Worm (Caenorhabditis elegans) whole organism, young adult: Measurements from ENCODE around the gene rpc-1.

Experiments
- B0336.3 ChIP-seq: fragments of 200-800 bp; sonication (Bioruptor generic); IDR thresholded peaks from 2 replicates; pipeline ENCODE4 v1.3.6; 2022; ENCODE audit warnings: missing genetic modification characterization, missing compliant biosample characterization
- F22D6.2 ChIP-seq: sonication (generic microtip); optimal IDR thresholded peaks from 2 replicates; lab custom pipeline; 2016; ENCODE audit warnings: mild to moderate bottlenecking, missing genetic modification characterization, missing compliant biosample characterization
- F23B12.7 ChIP-seq: sonication (generic microtip); optimal IDR thresholded peaks from 2 replicates; lab custom pipeline; 2017; ENCODE audit warnings: missing genetic modification characterization, mild to moderate bottlenecking, missing compliant biosample characterization, antibody characterized with exemption, moderate library complexity; ENCODE audit not compliant: insufficient read depth
- F37B4.10 ChIP-seq: fragments of 200-800 bp; sonication (Bioruptor generic); IDR thresholded peaks from 2 replicates; pipeline ENCODE4 v1.3.6; 2022; ENCODE audit warnings: missing genetic modification characterization, missing compliant biosample characterization
- F39B2.1 ChIP-seq: fragments of 200-800 bp; sonication (Bioruptor generic); IDR thresholded peaks from 2 replicates; pipeline ENCODE4 v1.3.6; 2022; ENCODE audit warnings: missing genetic modification reagents, missing genetic modification characterization, missing compliant biosample characterization
- F55B11.4 ChIP-seq: sonication (generic microtip); optimal IDR thresholded peaks from 2 replicates; lab custom pipeline; 2016; ENCODE audit warnings: missing compliant biosample characterization, missing genetic modification characterization, borderline replicate concordance; ENCODE audit not compliant: insufficient read depth
- F57A8.1 ChIP-seq: fragments of 200-800 bp; sonication (Bioruptor generic); optimal IDR thresholded peaks from 2 replicates; lab custom pipeline; 2018; ENCODE audit warnings: mild to moderate bottlenecking, missing genetic modification characterization, moderate library complexity, missing compliant biosample characterization
- Y53F4B.3 ChIP-seq: fragments of 200-800 bp; sonication (Bioruptor generic); IDR thresholded peaks from 2 replicates; pipeline ENCODE4 v1.3.6; 2022; ENCODE audit warnings: missing genetic modification reagents, missing genetic modification characterization, missing compliant biosample characterization
- Y56A3A.18 ChIP-seq: fragments of 200-800 bp; sonication (Bioruptor generic); IDR thresholded peaks from 2 replicates; pipeline ENCODE4 v1.3.6; 2022; ENCODE audit warnings: missing genetic modification reagents, missing genetic modification characterization, missing compliant biosample characterization
- akir-1 ChIP-seq: fragments of 200-800 bp; sonication (Bioruptor generic); optimal IDR thresholded peaks from 2 replicates; lab custom pipeline; 2018; ENCODE audit warnings: mild to moderate bottlenecking, missing genetic modification characterization, moderate library complexity, missing compliant biosample characterization
- aptf-2 ChIP-seq: fragments of 200-800 bp; sonication (Bioruptor generic); conservative IDR thresholded peaks from 2 replicates; pipeline ENCODE4 v1.3.6; 2022; ENCODE audit warnings: missing genetic modification reagents, missing genetic modification characterization, missing compliant biosample characterization
- attf-5 ChIP-seq: fragments of 200-800 bp; sonication (Bioruptor generic); optimal IDR thresholded peaks from 2 replicates; lab custom pipeline; 2018; ENCODE audit warnings: mild to moderate bottlenecking, missing genetic modification characterization, missing compliant biosample characterization
- ceh-27 ChIP-seq: fragments of 200-800 bp; sonication (Bioruptor generic); optimal IDR thresholded peaks from 2 replicates; lab custom pipeline; 2018; ENCODE audit warnings: mild to moderate bottlenecking, missing genetic modification characterization, moderate library complexity, missing compliant biosample characterization
- ceh-91 ChIP-seq: fragments of 200-800 bp; sonication (Bioruptor generic); IDR thresholded peaks from 2 replicates; pipeline ENCODE4 v1.3.6; 2022; ENCODE audit warnings: missing genetic modification reagents, missing genetic modification characterization, missing compliant biosample characterization
- dox-1 ChIP-seq: fragments of 200-800 bp; sonication (Bioruptor generic); IDR thresholded peaks from 2 replicates; pipeline ENCODE4 v1.3.6; 2022; ENCODE audit warnings: missing genetic modification reagents, missing genetic modification characterization, missing compliant biosample characterization
- efl-1 ChIP-seq: fragments of 150-350 bp; optimal IDR thresholded peaks from 2 replicates; lab custom pipeline; 2014; ENCODE audit warnings: missing biosample characterization, missing genetic modification reagents, missing genetic modification characterization
- ets-4 ChIP-seq: fragments of 200-800 bp; sonication (Bioruptor generic); optimal IDR thresholded peaks from 2 replicates; lab custom pipeline; 2018; ENCODE audit warnings: mild to moderate bottlenecking, missing genetic modification characterization, missing compliant biosample characterization
- fkh-3 ChIP-seq: sonication (generic microtip); optimal IDR thresholded peaks from 2 replicates; lab custom pipeline; 2016; ENCODE audit warnings: mild to moderate bottlenecking, missing genetic modification characterization, missing compliant biosample characterization
- hrde-1 ChIP-seq: sonication (generic microtip); optimal IDR thresholded peaks from 2 replicates; lab custom pipeline; 2016; ENCODE audit warnings: missing genetic modification characterization, mild to moderate bottlenecking, missing compliant biosample characterization, moderate library complexity, missing genotype, missing genetic modification reagents, borderline replicate concordance
- hsf-1 ChIP-seq: fragments of 200-800 bp; sonication (Bioruptor generic); IDR thresholded peaks from 2 replicates; pipeline ENCODE4 v1.3.6; 2022; ENCODE audit warnings: missing genetic modification reagents, missing genetic modification characterization, missing compliant biosample characterization
- lag-1 ChIP-seq: fragments of 200-800 bp; sonication (Bioruptor generic); IDR thresholded peaks from 2 replicates; pipeline ENCODE4 v1.3.6; 2022; ENCODE audit warnings: missing genetic modification reagents, missing genetic modification characterization, missing compliant biosample characterization
- let-607 ChIP-seq, 2 experiments: fragments of 200-800 bp in 1 of 2; sonication (Bioruptor generic) in 1 of 2; sonication (generic microtip) in 1 of 2; optimal IDR thresholded peaks; 2 replicates each; lab custom pipeline; 2016 to 2018; ENCODE audit warnings: mild to moderate bottlenecking in 2 of 2, missing compliant biosample characterization in 2 of 2, missing genetic modification characterization in 2 of 2, moderate library complexity in 2 of 2, missing genotype in 1 of 2
- lin-54 ChIP-seq: fragments of 200-800 bp; sonication (Bioruptor generic); optimal IDR thresholded peaks from 2 replicates; lab custom pipeline; 2018; ENCODE audit warnings: mild to moderate bottlenecking, missing genetic modification characterization, missing compliant biosample characterization
- madf-10 ChIP-seq: sonication (generic microtip); optimal IDR thresholded peaks from 2 replicates; lab custom pipeline; 2016; ENCODE audit warnings: mild to moderate bottlenecking, missing genetic modification characterization, missing compliant biosample characterization
- madf-3 ChIP-seq: fragments of 200-800 bp; sonication (Bioruptor generic); IDR thresholded peaks from 2 replicates; pipeline ENCODE4 v1.3.6; 2022; ENCODE audit warnings: missing genetic modification reagents, missing genetic modification characterization, missing compliant biosample characterization
- mxl-1 ChIP-seq: sonication (generic microtip); optimal IDR thresholded peaks from 2 replicates; lab custom pipeline; 2016; ENCODE audit warnings: missing genetic modification characterization, missing compliant biosample characterization
- nfya-1 ChIP-seq: sonication (generic microtip); optimal IDR thresholded peaks from 2 replicates; lab custom pipeline; 2017; ENCODE audit warnings: antibody characterized with exemption, missing compliant biosample characterization, missing genetic modification characterization, borderline replicate concordance; ENCODE audit not compliant: insufficient read depth
- nhr-120 ChIP-seq: fragments of 200-800 bp; sonication (Bioruptor generic); IDR thresholded peaks from 2 replicates; pipeline ENCODE4 v1.3.6; 2022; ENCODE audit warnings: missing genetic modification characterization, missing compliant biosample characterization
- nhr-80 ChIP-seq: sonication (generic microtip); optimal IDR thresholded peaks from 2 replicates; lab custom pipeline; 2016; ENCODE audit warnings: missing genetic modification characterization, missing compliant biosample characterization
- rcor-1 ChIP-seq: fragments of 200-800 bp; sonication (Bioruptor generic); IDR thresholded peaks from 2 replicates; pipeline ENCODE4 v1.3.6; 2022; ENCODE audit warnings: missing genetic modification reagents, missing genetic modification characterization, missing compliant biosample characterization
- repo-1 ChIP-seq: sonication (generic microtip); optimal IDR thresholded peaks from 2 replicates; lab custom pipeline; 2017; ENCODE audit warnings: mild to moderate bottlenecking, missing genetic modification characterization, missing compliant biosample characterization
- sdz-38 ChIP-seq: sonication (generic microtip); optimal IDR thresholded peaks from 2 replicates; lab custom pipeline; 2016; ENCODE audit warnings: missing genotype, missing genetic modification characterization, missing compliant biosample characterization
- snpc-3.4 ChIP-seq: sonication (generic microtip); optimal IDR thresholded peaks from 2 replicates; lab custom pipeline; 2017; ENCODE audit warnings: missing genetic modification characterization, mild to moderate bottlenecking, missing compliant biosample characterization, antibody characterized with exemption, moderate library complexity, missing genotype, missing genetic modification reagents
- somi-1 ChIP-seq: fragments of 200-800 bp; sonication (Bioruptor generic); optimal IDR thresholded peaks from 2 replicates; lab custom pipeline; 2018; ENCODE audit warnings: mild to moderate bottlenecking, missing genetic modification characterization, missing compliant biosample characterization
- unc-130 ChIP-seq: sonication (generic microtip); optimal IDR thresholded peaks from 2 replicates; lab custom pipeline; 2016; ENCODE audit warnings: missing genetic modification reagents, missing genetic modification characterization, missing compliant biosample characterization
- ztf-18 ChIP-seq: sonication (generic microtip); optimal IDR thresholded peaks from 2 replicates; lab custom pipeline; 2016; ENCODE audit warnings: missing genotype, mild to moderate bottlenecking, missing genetic modification characterization, missing compliant biosample characterization
- ztf-26 ChIP-seq: sonication (generic microtip); optimal IDR thresholded peaks from 2 replicates; lab custom pipeline; 2017; ENCODE audit warnings: missing genetic modification characterization, missing compliant biosample characterization
- ztf-6 ChIP-seq: fragments of 200-800 bp; sonication (Bioruptor generic); IDR thresholded peaks from 2 replicates; pipeline ENCODE4 v1.3.6; 2022; ENCODE audit warnings: missing genetic modification reagents, missing genetic modification characterization, missing compliant biosample characterization

Gene rpc-1

DNA sequence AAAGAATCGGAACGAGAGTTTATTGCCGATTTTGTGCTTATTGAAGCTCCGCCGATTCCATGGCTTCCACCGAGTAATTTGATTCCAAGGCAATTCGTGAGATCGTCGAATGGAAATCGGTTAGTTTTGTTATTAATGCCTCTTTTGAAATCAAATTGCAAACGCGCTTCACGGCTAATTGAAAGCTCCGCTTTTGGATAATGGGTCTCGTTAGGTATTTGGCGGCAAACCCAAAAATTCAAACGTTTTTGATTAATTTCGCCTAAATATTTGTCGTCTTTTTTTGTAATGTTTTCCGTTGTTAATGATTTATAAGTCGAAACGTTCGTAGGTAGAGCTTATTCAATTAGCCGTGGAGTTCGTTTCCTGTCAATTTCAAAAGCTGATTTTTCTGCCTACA lies 6.0 kb downstream of the rpc-1 start:
- TF ChIP-seq hrde-1 (tag; lab: Kevin White, UChicago) (peak; percentile 11), Y53F4B.3 (GFP tag; lab: Robert Waterston, UW) (no peak)

DNA sequence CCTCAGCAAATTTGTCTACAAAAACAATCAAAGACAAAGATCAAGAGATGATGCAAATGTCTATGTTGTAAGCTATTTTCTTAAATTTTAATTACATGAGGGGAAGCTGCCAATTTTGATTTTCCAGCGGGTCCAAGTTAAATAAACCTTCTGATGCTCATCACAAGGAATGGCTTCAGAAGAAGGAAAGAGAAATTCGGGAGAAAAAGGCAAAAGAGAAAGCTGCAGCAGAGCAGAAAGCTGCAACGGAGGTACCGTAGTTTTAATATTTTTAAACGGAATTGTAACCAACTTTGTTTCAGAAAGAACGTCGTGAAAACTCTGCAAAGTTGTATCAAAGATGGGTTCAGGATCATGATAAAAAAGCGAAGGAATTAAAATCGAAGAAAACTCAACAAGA lies 7.4 kb downstream of the rpc-1 start:
- TF ChIP-seq unc-130 (no peak), F39B2.1 (GFP tag; lab: Robert Waterston, UW) (no peak), F55B11.4 (tag; lab: Kevin White, UChicago) (no peak), madf-3 (GFP tag; lab: Robert Waterston, UW) (no peak)

DNA sequence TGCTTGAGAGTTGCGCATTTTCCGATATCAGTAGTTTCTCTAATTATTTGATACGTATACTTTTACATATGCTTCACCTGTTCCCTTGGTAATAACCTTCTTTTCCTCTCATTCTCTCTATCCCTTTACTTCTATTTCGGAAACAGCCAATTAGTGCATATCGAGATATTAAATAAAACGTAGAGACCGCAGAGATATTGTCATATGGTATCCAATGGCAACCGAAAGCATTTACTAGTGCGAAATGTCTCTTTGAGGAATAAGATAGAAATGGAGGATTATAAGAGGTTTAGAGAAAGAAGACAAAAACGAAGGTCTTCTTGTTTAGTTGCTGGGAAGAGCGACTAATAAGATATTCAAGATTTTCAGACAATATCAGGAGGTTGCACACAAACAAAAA lies 9.2 kb downstream of the rpc-1 start, which contains the start of gene maph-9:
maph-9 (plus strand) TSS at position 273 of the 400 bp plus-strand sequence.
- no peak for TF ChIP-seq rcor-1
- TF ChIP-seq dox-1 = no peak
- TF ChIP-seq nfya-1 (tag; lab: Kevin White, UChicago) = no peak
- TF ChIP-seq ztf-26 = no peak
- TF ChIP-seq lin-54 (GFP tag; lab: Kevin White, UChicago) = no peak
- TF ChIP-seq mxl-1 (tag; lab: Kevin White, UChicago) = no peak
- TF ChIP-seq F22D6.2 (tag; lab: Kevin White, UChicago) = no peak
- TF ChIP-seq Y56A3A.18 (GFP tag; lab: Robert Waterston, UW) = no peak
- no peak for TF ChIP-seq ztf-18 (tag; lab: Kevin White, UChicago)
- TF ChIP-seq somi-1 (GFP tag; lab: Kevin White, UChicago) = no peak
- no peak for TF ChIP-seq F23B12.7
- TF ChIP-seq snpc-3.4 (tag; lab: Kevin White, UChicago) = no peak
- no peak for TF ChIP-seq akir-1 (GFP tag; lab: Kevin White, UChicago)
- TF ChIP-seq aptf-2 (GFP tag; lab: Robert Waterston, UW) = no peak
- no peak for TF ChIP-seq ztf-6 (GFP tag; lab: Robert Waterston, UW)
- TF ChIP-seq F57A8.1 = no peak
- TF ChIP-seq nhr-80 (tag; lab: Kevin White, UChicago) = no peak

DNA sequence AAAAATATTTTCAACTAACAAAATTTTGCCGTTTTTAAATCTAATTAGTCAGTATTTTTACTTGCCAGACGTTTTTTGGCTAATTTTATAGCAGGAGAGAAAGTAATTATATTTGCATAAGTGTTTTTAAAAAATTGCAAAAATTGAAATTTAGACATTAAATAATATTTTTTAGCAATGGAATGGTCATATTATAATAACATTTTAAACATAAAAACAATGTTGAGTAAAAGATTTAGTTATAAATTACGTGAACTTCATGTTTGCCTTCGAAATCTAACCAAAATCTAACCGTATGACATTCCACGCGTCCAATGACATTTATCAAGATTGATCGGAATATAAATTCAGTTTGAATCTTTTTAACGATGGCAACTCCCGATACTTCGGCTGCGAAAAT lies 11.2 kb downstream of the rpc-1 start, which contains the start of gene C34D4.2:
C34D4.2 (plus strand) TSS at position 301 of the 400 bp plus-strand sequence.
- TF ChIP-seq sdz-38 (no peak), lag-1 (GFP tag; lab: Robert Waterston, UW) (no peak), efl-1 (GFP tag; lab: Kevin White, UChicago) (no peak), let-607 (tag; optimal IDR thresholded peaks at IDR 0.05; lab: Kevin White, UChicago) (no peak), F37B4.10 (GFP tag; lab: Robert Waterston, UW) (no peak), madf-10 (no peak), B0336.3 (GFP tag; lab: Robert Waterston, UW) (no peak), attf-5 (no peak)

DNA sequence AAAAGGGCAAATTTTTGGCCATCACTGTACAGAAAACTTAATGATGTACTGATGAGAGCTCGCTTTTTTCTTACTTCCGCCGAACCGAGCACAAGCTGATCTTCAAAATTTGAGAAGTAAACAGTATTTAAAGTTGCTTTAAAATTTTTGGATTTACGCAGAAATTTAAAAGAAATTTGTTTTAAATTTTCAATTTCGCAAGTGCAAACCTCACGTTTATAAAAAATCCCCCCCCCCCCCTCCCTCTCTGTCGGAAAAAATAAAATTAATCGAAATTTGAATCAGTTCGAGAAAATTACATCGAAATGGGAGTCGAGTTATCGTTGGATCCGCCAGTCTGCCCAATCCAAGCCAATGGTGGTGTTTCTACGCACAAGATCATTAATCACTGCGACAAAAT lies 12.2 kb downstream of the rpc-1 start, which contains the start of gene C34D4.3:
C34D4.3 (plus strand) TSS at position 301 of the 400 bp plus-strand sequence.
- TF ChIP-seq ets-4 (GFP tag; lab: Kevin White, UChicago) = no peak
- no peak for TF ChIP-seq hsf-1 (GFP tag; lab: Robert Waterston, UW)
- no peak for TF ChIP-seq fkh-3 (tag; lab: Kevin White, UChicago)
- TF ChIP-seq ceh-91 (GFP tag; lab: Robert Waterston, UW) = no peak
- TF ChIP-seq efl-1 (GFP tag; lab: Kevin White, UChicago) = no peak
- TF ChIP-seq ceh-27 (GFP tag; lab: Kevin White, UChicago) = no peak
- no peak for TF ChIP-seq repo-1
- TF ChIP-seq unc-130 = no peak
- no peak for TF ChIP-seq nhr-120 (GFP tag; lab: Robert Waterston, UW)
- TF ChIP-seq let-607 (tag; optimal IDR thresholded peaks at IDR 0.05; lab: Kevin White, UChicago) = no peak
- no peak for TF ChIP-seq F22D6.2 (tag; lab: Kevin White, UChicago)
